Worm (Caenorhabditis elegans) whole organism, L4/young adult: ENCODE results near the gene R12C12.9.
"Not testable (repeated sequence)": the region's sequence is repeated elsewhere in the genome, so short reads cannot be mapped to it uniquely, and the experiment has no call there.

Source experiments
- W03F9.2 ChIP-seq: fragments of 150-350 bp; optimal IDR thresholded peaks from 2 replicates; lab custom pipeline; 2014; ENCODE audit warnings: missing biosample characterization, missing genetic modification characterization
- dao-5 ChIP-seq: sonication (generic microtip); optimal IDR thresholded peaks from 2 replicates; lab custom pipeline; 2016; ENCODE audit warnings: missing genotype, missing genetic modification characterization, moderate library complexity, missing compliant biosample characterization
- him-1 ChIP-seq: sonication (generic microtip); optimal IDR thresholded peaks from 2 replicates; lab custom pipeline; 2016; ENCODE audit warnings: missing genotype, missing genetic modification reagents, missing genetic modification characterization, missing compliant biosample characterization

Gene R12C12.9

ce11 chrII:6022596-6022995 lies 2.2 kb downstream of the R12C12.9 start:
- no peak for TF ChIP-seq W03F9.2 (tag; lab: Kevin White, UChicago)
- no peak for TF ChIP-seq him-1
- TF ChIP-seq dao-5 (tag; lab: Kevin White, UChicago) = no peak

DNA sequence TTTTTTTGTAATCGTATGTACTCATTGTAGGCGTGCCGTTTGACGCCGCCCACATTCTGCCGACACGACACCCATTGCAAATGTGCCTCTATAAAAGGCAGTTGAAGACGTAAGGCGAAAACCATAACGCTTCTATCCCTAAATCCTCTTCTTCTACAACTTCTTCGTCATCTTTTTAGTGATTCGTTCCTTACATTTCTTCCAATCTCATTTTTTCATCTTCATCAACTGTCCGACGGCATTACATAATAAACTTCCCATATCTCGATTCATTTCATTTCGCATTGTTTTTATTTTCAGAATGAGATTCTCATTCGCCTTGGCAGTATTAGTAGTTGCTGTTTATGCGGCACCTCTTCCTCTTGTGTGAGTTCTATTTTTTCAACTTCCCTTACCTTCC lies 4.4 kb downstream of the R12C12.9 start, which contains the start of gene ZK84.1:
TSS of gene ZK84.1 (plus strand) at position 301 of the 400 bp plus-strand sequence.
- no peak for TF ChIP-seq him-1
- TF ChIP-seq W03F9.2 (tag; lab: Kevin White, UChicago) = no peak
- TF ChIP-seq dao-5 (tag; lab: Kevin White, UChicago) = no peak

DNA sequence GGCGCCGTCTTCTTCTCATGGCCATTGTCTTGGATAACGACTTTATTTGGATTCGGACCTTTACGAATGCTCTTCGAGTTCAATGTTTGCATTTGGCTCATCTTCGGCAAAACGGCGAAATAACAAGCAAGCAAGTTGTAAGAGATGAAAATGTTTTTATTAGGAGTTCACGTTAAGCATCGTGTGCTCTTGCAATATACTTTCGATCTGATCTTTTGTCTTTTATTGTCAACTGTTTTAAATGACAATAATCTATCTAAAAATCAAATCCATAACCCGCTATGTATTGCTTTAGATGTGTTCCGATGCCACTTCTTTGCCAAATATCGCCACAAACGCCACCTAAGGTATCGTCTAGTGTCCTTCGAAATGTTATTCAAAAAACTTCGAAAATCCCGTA lies 8.4 kb downstream of the R12C12.9 start, which contains the start of gene ZK84.5:
TSS of gene ZK84.5 (minus strand) at position 101 of the 400 bp plus-strand sequence.
- TF ChIP-seq him-1 (no peak), dao-5 (tag; lab: Kevin White, UChicago) (no peak), W03F9.2 (tag; lab: Kevin White, UChicago) (no peak)

- not testable (repeated sequence) for TF ChIP-seq him-1; W03F9.2 (tag; lab: Kevin White, UChicago); dao-5 (tag; lab: Kevin White, UChicago)
Measured at ce11 chrII:6014057-6014456, 10.7 kb downstream of the R12C12.9 start, which contains the start of gene ZK84.2. TSS of gene ZK84.2 (plus strand) at chrII:6014357.

ce11 chrII:6010544-6010943 lies 14.2 kb downstream of the R12C12.9 start, which contains the start of gene ins-20:
TSS of gene ins-20 (plus strand) at chrII:6010844.
- TF ChIP-seq W03F9.2 (tag; lab: Kevin White, UChicago) = no peak

ce11 chrII:6008887-6009286 lies 15.9 kb downstream of the R12C12.9 start, which contains the start of gene ZK84.4:
TSS of gene ZK84.4 (minus strand) at chrII:6008987.
- TF ChIP-seq him-1; dao-5 (tag; lab: Kevin White, UChicago); W03F9.2 (tag; lab: Kevin White, UChicago): not testable (repeated sequence)

DNA sequence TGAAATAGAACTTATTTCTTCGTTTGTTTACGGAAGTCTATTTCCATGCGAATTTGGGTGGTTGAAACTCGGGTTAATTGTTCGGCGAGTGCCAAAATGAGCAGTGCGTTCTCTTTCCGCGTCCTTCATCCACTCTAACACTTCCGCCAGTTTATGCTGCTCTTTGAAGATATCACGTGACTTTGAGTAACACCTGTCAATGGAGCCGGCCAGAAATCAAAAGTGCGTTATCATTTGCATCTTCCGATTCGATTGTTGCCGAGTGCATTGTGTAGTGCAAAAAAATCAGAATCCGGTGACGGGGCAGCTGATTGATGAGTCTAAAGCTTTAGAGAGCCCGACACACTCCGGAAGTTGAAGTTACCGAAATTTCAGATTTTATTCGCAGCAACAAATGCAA lies 23.8 kb downstream of the R12C12.9 start:
- no peak for TF ChIP-seq him-1

DNA sequence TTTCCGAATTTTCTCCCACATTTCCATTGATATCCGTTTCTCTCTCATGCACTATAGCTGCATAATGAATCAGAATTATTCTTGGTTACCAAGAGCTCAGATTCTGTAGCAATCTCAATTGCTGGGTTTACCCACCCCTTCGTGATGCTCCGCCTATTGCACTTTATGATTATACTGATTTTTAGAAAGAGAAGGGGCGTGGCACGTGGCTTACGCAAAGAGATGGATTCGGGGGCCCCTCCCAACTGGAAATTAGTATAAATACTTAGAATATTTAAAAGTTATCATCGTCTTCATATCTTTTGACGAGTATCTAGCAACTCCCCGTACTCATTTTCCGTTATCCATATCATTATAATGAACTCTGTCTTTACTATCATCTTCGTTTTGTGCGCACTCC lies 24.6 kb downstream of the R12C12.9 start, which contains the start of gene ins-6:
TSS of gene ins-6 (plus strand) at position 301 of the 400 bp plus-strand sequence.
- TF ChIP-seq him-1 = no peak
- no peak for TF ChIP-seq W03F9.2 (tag; lab: Kevin White, UChicago)
- TF ChIP-seq dao-5 (tag; lab: Kevin White, UChicago) = no peak

ce11 chrII:5997257-5997656 lies 27.5 kb downstream of the R12C12.9 start, which contains the start of gene ins-5:
TSS of gene ins-5 (plus strand) at chrII:5997557.
- TF ChIP-seq him-1 (no peak), dao-5 (tag; lab: Kevin White, UChicago) (no peak), W03F9.2 (tag; lab: Kevin White, UChicago) (no peak)

DNA sequence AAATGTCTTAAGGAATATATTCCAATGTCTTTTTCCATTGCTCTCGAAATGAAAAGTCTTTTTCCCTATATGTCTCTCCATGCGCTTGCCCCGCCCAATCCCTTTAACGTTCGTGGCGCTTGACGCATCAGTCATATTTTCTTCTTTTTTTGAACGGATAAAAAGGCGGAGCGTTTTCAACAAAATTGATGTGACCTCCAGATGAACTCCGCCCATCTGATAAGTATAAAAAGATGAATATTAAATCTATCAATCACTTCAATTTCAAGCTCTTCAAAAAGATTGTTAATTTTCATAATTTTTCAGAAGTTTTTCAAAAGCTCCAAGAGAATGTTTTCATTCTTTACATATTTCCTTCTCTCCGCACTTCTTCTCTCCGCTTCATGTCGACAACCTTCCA lies 28.7 kb downstream of the R12C12.9 start, which contains the start of gene ins-4:
TSS of gene ins-4 (plus strand) at position 301 of the 400 bp plus-strand sequence.
- TF ChIP-seq dao-5 (tag; lab: Kevin White, UChicago) (no peak), him-1 (no peak), W03F9.2 (tag; lab: Kevin White, UChicago) (no peak)

DNA sequence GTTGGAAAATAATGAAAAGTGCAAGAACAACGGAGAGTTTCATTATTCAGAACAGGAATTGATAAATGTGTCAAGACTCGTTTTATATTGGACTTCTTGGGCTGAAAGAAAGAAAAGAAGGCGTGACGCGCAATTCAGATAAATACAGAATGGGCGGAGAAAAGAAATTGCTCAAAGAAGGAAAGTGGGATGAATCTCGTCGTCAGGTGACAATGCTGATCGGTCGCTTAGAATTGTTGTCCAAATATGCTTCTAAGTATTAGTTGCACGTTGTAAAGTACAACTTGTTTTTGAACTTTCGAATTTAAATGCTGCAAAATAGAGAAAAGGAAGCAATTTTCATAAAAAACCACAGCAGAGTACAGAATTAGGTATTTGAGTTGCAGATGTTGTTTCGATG lies 34.1 kb downstream of the R12C12.9 start, which contains the start of gene ins-3:
TSS of gene ins-3 (minus strand) at position 101 of the 400 bp plus-strand sequence.
- TF ChIP-seq dao-5 (tag; lab: Kevin White, UChicago) = no peak
- no peak for TF ChIP-seq W03F9.2 (tag; lab: Kevin White, UChicago)
- TF ChIP-seq him-1 = no peak

DNA sequence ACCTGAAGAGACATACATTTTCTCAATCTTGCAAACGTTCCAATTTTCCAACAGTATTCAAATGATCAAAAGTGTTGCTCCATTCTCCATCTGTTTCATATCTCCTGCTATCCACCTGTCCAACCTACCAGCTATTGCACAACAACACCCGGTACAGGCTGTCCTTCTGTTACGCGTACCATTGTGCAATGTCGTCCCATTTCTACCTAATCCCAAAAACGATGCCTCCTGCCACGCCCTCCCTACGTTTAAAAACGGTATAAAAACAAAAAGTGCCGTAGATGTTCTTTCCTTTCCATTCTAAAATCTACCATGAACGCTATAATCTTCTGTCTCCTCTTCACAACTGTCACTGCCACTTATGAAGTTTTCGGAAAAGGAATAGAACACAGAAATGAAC lies 36.6 kb downstream of the R12C12.9 start, which contains the start of gene ins-2:
TSS of gene ins-2 (plus strand) at position 301 of the 400 bp plus-strand sequence.
- TF ChIP-seq W03F9.2 (tag; lab: Kevin White, UChicago) (no peak), dao-5 (tag; lab: Kevin White, UChicago) (no peak), him-1 (no peak)

- no peak for TF ChIP-seq dao-5 (tag; lab: Kevin White, UChicago)
- TF ChIP-seq him-1 = no peak
- no peak for TF ChIP-seq W03F9.2 (tag; lab: Kevin White, UChicago)
Measured at ce11 chrII:5974878-5975277, 49.9 kb downstream of the R12C12.9 start, which contains the start of gene B0034.5. TSS of gene B0034.5 (minus strand) at chrII:5974978.
